Fruit fly (Drosophila melanogaster) whole organism, wandering third instar larva: ENCODE results near the gene CG43335.

Source experiments
- CG32264 ChIP-seq: fragments of 200-800 bp; sonication (Bioruptor generic); optimal IDR thresholded peaks from 2 replicates; lab custom pipeline; 2016; ENCODE audit warnings: missing biosample characterization, missing genetic modification characterization
- CG9705 ChIP-seq: fragments of 200-800 bp; sonication (Bioruptor generic); optimal IDR thresholded peaks from 2 replicates; lab custom pipeline; 2018; ENCODE audit warnings: missing biosample characterization, mild to moderate bottlenecking, missing genetic modification characterization
- CrebA ChIP-seq: fragments of 200-800 bp; sonication (Bioruptor generic); optimal IDR thresholded peaks from 2 replicates; lab custom pipeline; 2016; ENCODE audit warnings: missing biosample characterization, mild to moderate bottlenecking, missing genetic modification characterization, borderline replicate concordance
- Dfd ChIP-seq: fragments of >200 bp; optimal IDR thresholded peaks from 2 replicates; lab custom pipeline; 2017; ENCODE audit warnings: missing biosample characterization, missing genetic modification characterization
- HLH106 ChIP-seq: fragments of 200-800 bp; optimal IDR thresholded peaks from 3 replicates; lab custom pipeline; 2019; ENCODE audit warnings: missing biosample characterization, mild to moderate bottlenecking, missing genetic modification characterization, moderate library complexity
- Hnf4 ChIP-seq: fragments of 200-800 bp; sonication (Bioruptor generic); optimal IDR thresholded peaks from 2 replicates; lab custom pipeline; 2016; ENCODE audit warnings: missing biosample characterization, mild to moderate bottlenecking, missing genetic modification characterization
- Hr78 ChIP-seq: fragments of >200 bp; optimal IDR thresholded peaks from 2 replicates; lab custom pipeline; 2017; ENCODE audit warnings: missing biosample characterization, missing genetic modification characterization
- Jra ChIP-seq: sonication (Bioruptor generic); optimal IDR thresholded peaks from 2 replicates; lab custom pipeline; 2016; ENCODE audit warnings: missing biosample characterization, missing genetic modification characterization
- N ChIP-seq: fragments of >200 bp; optimal IDR thresholded peaks from 2 replicates; lab custom pipeline; 2018; ENCODE audit warnings: missing biosample characterization, missing external identifiers, missing genetic modification characterization
- OdsH ChIP-seq: fragments of 200-800 bp; sonication (Bioruptor generic); optimal IDR thresholded peaks from 2 replicates; lab custom pipeline; 2016; ENCODE audit warnings: missing biosample characterization, mild to moderate bottlenecking, missing genetic modification characterization
- Rel ChIP-seq, 2 experiments: fragments of 200-800 bp; sonication (Bioruptor generic) in 1 of 2; optimal IDR thresholded peaks; 2 replicates in 1 of 2; 3 replicates in 1 of 2; lab custom pipeline; 2016 to 2019; ENCODE audit warnings: mild to moderate bottlenecking in 2 of 2, missing biosample characterization in 2 of 2, missing genetic modification characterization in 2 of 2, moderate library complexity in 1 of 2
- Sp1 ChIP-seq: fragments of 200-800 bp; sonication (Bioruptor generic); optimal IDR thresholded peaks from 3 replicates; lab custom pipeline; 2019; ENCODE audit warnings: missing biosample characterization, mild to moderate bottlenecking, missing genetic modification characterization, moderate library complexity
- Vsx2 ChIP-seq: fragments of 200-300, 225-300 bp; sonication (Bioruptor generic); optimal IDR thresholded peaks from 2 replicates; lab custom pipeline; 2018; ENCODE audit warnings: missing biosample characterization, missing genetic modification characterization; ENCODE audit not compliant: partially characterized antibody
- br ChIP-seq: fragments of 200-800 bp; sonication (Bioruptor generic); optimal IDR thresholded peaks from 2 replicates; lab custom pipeline; 2016; ENCODE audit warnings: missing biosample characterization, missing genetic modification characterization
- brk ChIP-seq: fragments of 200-800 bp; sonication (Bioruptor generic); optimal IDR thresholded peaks from 2 replicates; lab custom pipeline; 2016; ENCODE audit warnings: missing biosample characterization, mild to moderate bottlenecking, missing genetic modification characterization
- dmrt93B ChIP-seq: fragments of 200-800 bp; sonication (Bioruptor generic); optimal IDR thresholded peaks from 2 replicates; lab custom pipeline; 2018; ENCODE audit warnings: missing biosample characterization, mild to moderate bottlenecking, missing genetic modification characterization
- dsf ChIP-seq: sonication (Bioruptor generic); optimal IDR thresholded peaks from 2 replicates; lab custom pipeline; 2016; ENCODE audit warnings: missing biosample characterization, missing genetic modification characterization, borderline replicate concordance
- ey ChIP-seq: fragments of 200-800 bp; sonication (Bioruptor generic); optimal IDR thresholded peaks from 2 replicates; lab custom pipeline; 2016; ENCODE audit warnings: missing biosample characterization, missing genetic modification characterization
- foxo ChIP-seq, 2 experiments: fragments of 200-800 bp; sonication (Bioruptor generic); optimal IDR thresholded peaks; 2 replicates in 1 of 2; 3 replicates in 1 of 2; lab custom pipeline; 2016 to 2017; ENCODE audit warnings: missing biosample characterization in 2 of 2, missing genetic modification characterization in 2 of 2
- fru ChIP-seq: fragments of 200-800 bp; sonication (Bioruptor generic); optimal IDR thresholded peaks from 3 replicates; lab custom pipeline; 2016; ENCODE audit warnings: missing biosample characterization, mild to moderate bottlenecking, missing genetic modification characterization
- h ChIP-seq: fragments of 200-800 bp; sonication (Bioruptor generic); optimal IDR thresholded peaks from 3 replicates; lab custom pipeline; 2016; ENCODE audit warnings: missing biosample characterization, mild to moderate bottlenecking, missing genetic modification characterization
- jim ChIP-seq: fragments of 175-275, 200-325 bp; sonication (Bioruptor generic); optimal IDR thresholded peaks from 2 replicates; lab custom pipeline; 2016; ENCODE audit warnings: missing biosample characterization, mild to moderate bottlenecking, missing genetic modification characterization
- lola ChIP-seq: fragments of >200 bp; optimal IDR thresholded peaks from 2 replicates; lab custom pipeline; 2017; ENCODE audit warnings: missing biosample characterization, missing genetic modification characterization
- pan ChIP-seq: fragments of >200 bp; optimal IDR thresholded peaks from 2 replicates; lab custom pipeline; 2017
- psq ChIP-seq: fragments of 200-800 bp; sonication (Bioruptor generic); optimal IDR thresholded peaks from 3 replicates; lab custom pipeline; 2017; ENCODE audit warnings: missing biosample characterization, mild to moderate bottlenecking, missing genetic modification characterization, moderate library complexity
- rgr ChIP-seq: fragments of 200-800 bp; sonication (Bioruptor generic); optimal IDR thresholded peaks from 3 replicates; lab custom pipeline; 2016; ENCODE audit warnings: missing biosample characterization, mild to moderate bottlenecking, missing genetic modification characterization
- sage ChIP-seq: fragments of 200-800 bp; sonication (Bioruptor generic); optimal IDR thresholded peaks from 2 replicates; lab custom pipeline; 2016; ENCODE audit warnings: missing biosample characterization, mild to moderate bottlenecking, missing genetic modification characterization
- sv ChIP-seq: fragments of 200-800 bp; sonication (Bioruptor generic); optimal IDR thresholded peaks from 3 replicates; lab custom pipeline; 2016; ENCODE audit warnings: missing biosample characterization, missing genetic modification characterization
- tai ChIP-seq: sonication (Bioruptor generic); optimal IDR thresholded peaks from 2 replicates; lab custom pipeline; 2016; ENCODE audit warnings: missing biosample characterization, missing genetic modification characterization
- usp ChIP-seq: fragments of >200 bp; optimal IDR thresholded peaks from 2 replicates; lab custom pipeline; 2017; ENCODE audit warnings: missing biosample characterization, missing genetic modification characterization
- woc ChIP-seq: sonication (Bioruptor generic); optimal IDR thresholded peaks from 2 replicates; lab custom pipeline; 2016; ENCODE audit warnings: missing biosample characterization, mild to moderate bottlenecking, missing genetic modification characterization

Gene CG43335

dm6 chr3R:15627987-15628386 is 7.3 kb upstream of the CG43335 start:
- TF ChIP-seq Sp1 (GFP tag; lab: Kevin White, UChicago): no peak
- TF ChIP-seq CG9705 (GFP tag; lab: Kevin White, UChicago): no peak
- no peak for TF ChIP-seq CG32264 (GFP tag; lab: Kevin White, UChicago)
- TF ChIP-seq sv (GFP tag; lab: Kevin White, UChicago): no peak
- TF ChIP-seq brk (GFP tag; lab: Kevin White, UChicago): no peak

dm6 chr3R:15630076-15630475 is 5.2 kb upstream of the CG43335 start:
- no peak for TF ChIP-seq psq (GFP tag; lab: Kevin White, UChicago)
- no peak for TF ChIP-seq pan (lab: Kevin White, UChicago)
- no peak for TF ChIP-seq Vsx2 (GFP tag; lab: Kevin White, UChicago)
- TF ChIP-seq Hnf4 (GFP tag; lab: Kevin White, UChicago): no peak

- TF ChIP-seq Sp1 (GFP tag; lab: Kevin White, UChicago): no peak
- TF ChIP-seq Hnf4 (GFP tag; lab: Kevin White, UChicago): no peak
- peak; percentile 6 for TF ChIP-seq h (GFP tag; lab: Kevin White, UChicago)
- TF ChIP-seq Jra (GFP tag; lab: Kevin White, UChicago): no peak
These were observed 4.3 kb upstream of the CG43335 start for dm6 chr3R:15630918-15631317.

- TF ChIP-seq lola (no peak), brk (GFP tag; lab: Kevin White, UChicago) (no peak), sv (GFP tag; lab: Kevin White, UChicago) (no peak), HLH106 (no peak), usp (GFP tag; lab: Kevin White, UChicago) (no peak), fru (GFP tag; lab: Kevin White, UChicago) (no peak), Hnf4 (GFP tag; lab: Kevin White, UChicago) (no peak), jim (GFP tag; lab: Kevin White, UChicago) (no peak), Jra (GFP tag; lab: Kevin White, UChicago) (no peak), CG9705 (GFP tag; lab: Kevin White, UChicago) (no peak), pan (lab: Kevin White, UChicago) (no peak), CG32264 (GFP tag; lab: Kevin White, UChicago) (no peak), Hr78 (no peak), rgr (no peak), Dfd (GFP tag; lab: Kevin White, UChicago) (no peak), Rel (GFP tag; optimal IDR thresholded peaks at IDR 0.05; lab: Kevin White, UChicago) (no peak), Rel (tag; optimal IDR thresholded peaks at IDR 0.05; lab: Kevin White, UChicago) (no peak)
These were observed 2.8 kb upstream of the CG43335 start for dm6 chr3R:15632441-15632840.

dm6 chr3R:15634135-15634534 is 1.1 kb upstream of the CG43335 start:
- TF ChIP-seq usp (GFP tag; lab: Kevin White, UChicago) (no peak), CG9705 (GFP tag; lab: Kevin White, UChicago) (no peak), OdsH (GFP tag; lab: Kevin White, UChicago) (peak; percentile 58), ey (GFP tag; lab: Kevin White, UChicago) (peak; percentile 57), CG32264 (GFP tag; lab: Kevin White, UChicago) (no peak), Dfd (GFP tag; lab: Kevin White, UChicago) (no peak), br (GFP tag; lab: Kevin White, UChicago) (peak; percentile 73), woc (GFP tag; lab: Kevin White, UChicago) (peak; percentile 76), Sp1 (GFP tag; lab: Kevin White, UChicago) (peak; percentile 58), Hnf4 (GFP tag; lab: Kevin White, UChicago) (peak; percentile 40), lola (no peak), CrebA (no peak), dmrt93B (GFP tag; lab: Kevin White, UChicago) (peak; percentile 39), HLH106 (peak; percentile 57), psq (GFP tag; lab: Kevin White, UChicago) (peak; percentile 56), h (GFP tag; lab: Kevin White, UChicago) (peak; percentile 68), dsf (no peak), rgr (peak; percentile 58), tai (GFP tag; lab: Kevin White, UChicago) (no peak), N (GFP tag; lab: Kevin White, UChicago) (no peak), fru (GFP tag; lab: Kevin White, UChicago) (peak; percentile 72), Hr78 (no peak), foxo (GFP tag; optimal IDR thresholded peaks at IDR 0.05; lab: Kevin White, UChicago) (peak in 1 of 2 experiments; percentile 74), sage (GFP tag; lab: Kevin White, UChicago) (peak; percentile 32)
